Worm (Caenorhabditis elegans): Measurements from ENCODE around the gene trim-21.

ce11 chrII:2288798-2289197 lies 23.8 kb downstream of the trim-21 start, which contains the start of the genes K09F6.10 and K09F6.13:
- TF ChIP-seq ztf-16 (tag; optimal IDR thresholded peaks at IDR 0.05) (no peak), K02D7.2 (tag; optimal IDR thresholded peaks at IDR 0.05) (no peak), hlh-6 (tag; optimal IDR thresholded peaks at IDR 0.05) (no peak), nhr-232 (tag; optimal IDR thresholded peaks at IDR 0.05) (no peak), ama-1 (optimal IDR thresholded peaks at IDR 0.05) (no peak), hlh-30 (tag; optimal IDR thresholded peaks at IDR 0.05; ENCODE audit: insufficient read depth) (no peak), unc-55 (GFP tag; optimal IDR thresholded peaks at IDR 0.05) (no peak), ceh-24 (tag; optimal IDR thresholded peaks at IDR 0.05) (no peak), pag-3 (tag; optimal IDR thresholded peaks at IDR 0.05; ENCODE audit: borderline replicate concordance) (no peak), odd-2 (tag; optimal IDR thresholded peaks at IDR 0.05) (no peak), ceh-2 (tag; optimal IDR thresholded peaks at IDR 0.05) (no peak), mec-3 (tag; optimal IDR thresholded peaks at IDR 0.05; ENCODE audit: borderline replicate concordance) (no peak), dmd-4 (tag; optimal IDR thresholded peaks at IDR 0.05; ENCODE audit: borderline replicate concordance) (no peak), unc-3 (GFP tag; conservative IDR thresholded peaks at IDR 0.05) (no peak), unc-3 (tag; optimal IDR thresholded peaks at IDR 0.05) (no peak)

Data from whole organism, late embryonic.